ENCODE assay signal across 2 worm cellular contexts in genomic region chrIII:13059335-13059734, ce11.
TF ChIP-seq lines count a peak whose summit lies in the region.

No protein-coding gene starts in this region.

TF ChIP-seq in whole organism, L1 larva, 84 proteins besides CTCF, POLR2A, EP300 and RAD21 (continued from another document):
- TF ChIP-seq ceh-90 (tag; optimal IDR thresholded peaks at IDR 0.05; lab: Kevin White, UChicago) (no peak), nhr-28 (tag; optimal IDR thresholded peaks at IDR 0.05; lab: Kevin White, UChicago) (no peak), egl-27 (tag; optimal IDR thresholded peaks at IDR 0.05; lab: Kevin White, UChicago) (no peak), hlh-17 (GFP tag; optimal IDR thresholded peaks at IDR 0.05; lab: Kevin White, UChicago; ENCODE audit: borderline replicate concordance) (no peak), sox-4 (tag; optimal IDR thresholded peaks at IDR 0.05; lab: Kevin White, UChicago) (no peak), isw-1 (GFP tag; IDR thresholded peaks at IDR 0.05; lab: Robert Waterston, UW) (no peak), irx-1 (tag; optimal IDR thresholded peaks at IDR 0.05; lab: Kevin White, UChicago) (no peak), ceh-82 (tag; optimal IDR thresholded peaks at IDR 0.05; lab: Kevin White, UChicago) (no peak), fos-1 (tag; optimal IDR thresholded peaks at IDR 0.05; lab: Kevin White, UChicago) (no peak), zip-4 (GFP tag; optimal IDR thresholded peaks at IDR 0.05; lab: Kevin White, UChicago) (no peak), fkh-10 (GFP tag; optimal IDR thresholded peaks at IDR 0.05; lab: Kevin White, UChicago) (no peak), sptf-1 (tag; optimal IDR thresholded peaks at IDR 0.05; lab: Kevin White, UChicago) (no peak), nhr-20 (tag; optimal IDR thresholded peaks at IDR 0.05; lab: Kevin White, UChicago) (no peak), pqm-1 (tag; optimal IDR thresholded peaks at IDR 0.05; lab: Kevin White, UChicago) (peak; percentile 85), ceh-8 (GFP tag; optimal IDR thresholded peaks at IDR 0.05; lab: Kevin White, UChicago) (no peak), nhr-84 (tag; optimal IDR thresholded peaks at IDR 0.05; lab: Kevin White, UChicago) (no peak), mab-9 (GFP tag; IDR thresholded peaks at IDR 0.05; lab: Robert Waterston, UW) (no peak), hpl-2 (GFP tag; optimal IDR thresholded peaks at IDR 0.05; lab: Kevin White, UChicago) (no peak), tlp-1 (tag; optimal IDR thresholded peaks at IDR 0.05; lab: Kevin White, UChicago) (peak; percentile 29), xbp-1 (tag; optimal IDR thresholded peaks at IDR 0.05; lab: Kevin White, UChicago) (no peak), unc-130 (tag; optimal IDR thresholded peaks at IDR 0.05; lab: Kevin White, UChicago) (no peak), skn-1 (tag; optimal IDR thresholded peaks at IDR 0.05; lab: Kevin White, UChicago) (no peak), snpc-4 (tag; optimal IDR thresholded peaks at IDR 0.05; lab: Kevin White, UChicago) (no peak)
TF ChIP-seq in whole organism, L1 larva: peak in this region for 6.

TF ChIP-seq in whole organism, L4 larva, 104 proteins besides CTCF, POLR2A, EP300 and RAD21 (continued from another document):
- TF ChIP-seq daf-16 (GFP tag; optimal IDR thresholded peaks at IDR 0.05; lab: Kevin White, UChicago) (no peak), daf-16 (tag; optimal IDR thresholded peaks at IDR 0.05; lab: Kevin White, UChicago) (peak; percentile 84), hlh-30 (tag; optimal IDR thresholded peaks at IDR 0.05; lab: Kevin White, UChicago; ENCODE audit: insufficient read depth) (peak; percentile 77), lin-38 (GFP tag; IDR thresholded peaks at IDR 0.05; lab: Robert Waterston, UW) (no peak), unc-62 (GFP tag; optimal IDR thresholded peaks at IDR 0.05 in 1 of 2; lab: Kevin White, UChicago) (peak in 1 of 2 experiments; percentile 94), unc-62 (tag; optimal IDR thresholded peaks at IDR 0.05; lab: Kevin White, UChicago) (no peak)
